Worm (Caenorhabditis elegans): ENCODE measurements around the gene C14C10.1.

- TF ChIP-seq sox-2 (GFP tag; IDR thresholded peaks at IDR 0.05) (no peak), ceh-19 (GFP tag; optimal IDR thresholded peaks at IDR 0.05) (no peak), ceh-2 (tag; optimal IDR thresholded peaks at IDR 0.05) (no peak)
Observed at ce11 chrV:12611029-12611428, 22.9 kb downstream of the C14C10.1 start, which contains the start of gene cubn-1.

Measured in whole organism, late embryonic.